Fruit fly (Drosophila melanogaster) whole organism, embryonic: Measurements from ENCODE around the gene CG32276.

Experiments
- Adf1 ChIP-seq: fragments of 200-800 bp; sonication (Bioruptor generic); IDR thresholded peaks from 2 replicates; pipeline ENCODE4 v1.3.6; 2022; ENCODE audit warnings: missing biosample characterization, missing genetic modification characterization
- Antp ChIP-seq: fragments of 200-800 bp; sonication (Bioruptor generic); optimal IDR thresholded peaks from 3 replicates; lab custom pipeline; 2016; ENCODE audit warnings: missing biosample characterization, missing genetic modification characterization
- CG10321 ChIP-seq: fragments of 200-800 bp; sonication (Bioruptor generic); IDR thresholded peaks from 2 replicates; pipeline ENCODE4 v1.3.6; 2022; ENCODE audit warnings: missing biosample characterization, missing genetic modification characterization
- CG10959 ChIP-seq: fragments of 200-800 bp; sonication (Bioruptor generic); IDR thresholded peaks from 2 replicates; pipeline ENCODE4 v1.3.6; 2022; ENCODE audit warnings: missing biosample characterization, missing genetic modification characterization
- CG12942 ChIP-seq: fragments of 200-800 bp; sonication (Bioruptor generic); optimal IDR thresholded peaks from 3 replicates; lab custom pipeline; 2016; ENCODE audit warnings: missing biosample characterization, missing genetic modification characterization
- CG15269 ChIP-seq: fragments of 200-800 bp; sonication (Bioruptor generic); optimal IDR thresholded peaks from 2 replicates; lab custom pipeline; 2018; ENCODE audit warnings: missing biosample characterization, mild to moderate bottlenecking, missing genetic modification characterization, moderate library complexity
- CG17612 ChIP-seq: fragments of 200-800 bp; sonication (Bioruptor generic); IDR thresholded peaks from 2 replicates; pipeline ENCODE4 v1.3.6; 2022; ENCODE audit warnings: missing biosample characterization, missing genetic modification characterization
- CG2875 ChIP-seq: fragments of 200-800 bp; sonication (Bioruptor generic); optimal IDR thresholded peaks from 2 replicates; lab custom pipeline; 2017; ENCODE audit warnings: missing biosample characterization, mild to moderate bottlenecking, missing genetic modification characterization, missing genetic modification reagents
- CG30403 ChIP-seq: fragments of 200-800 bp; sonication (Bioruptor generic); optimal IDR thresholded peaks from 3 replicates; lab custom pipeline; 2016; ENCODE audit warnings: missing biosample characterization, missing genetic modification characterization
- CG30431 ChIP-seq: fragments of 200-800 bp; sonication (Bioruptor generic); optimal IDR thresholded peaks from 2 replicates; lab custom pipeline; 2017; ENCODE audit warnings: missing biosample characterization, missing genetic modification characterization
- CG3407 ChIP-seq: fragments of 200-800 bp; sonication (Bioruptor generic); optimal IDR thresholded peaks from 2 replicates; lab custom pipeline; 2018; ENCODE audit warnings: missing biosample characterization, mild to moderate bottlenecking, missing genetic modification characterization
- CG4328 ChIP-seq: fragments of 200-800 bp; sonication (Bioruptor generic); optimal IDR thresholded peaks from 3 replicates; lab custom pipeline; 2017; ENCODE audit warnings: missing biosample characterization, missing genetic modification reagents, missing genetic modification characterization
- CG4820 ChIP-seq: fragments of 200-800 bp; sonication (Bioruptor generic); optimal IDR thresholded peaks from 3 replicates; lab custom pipeline; 2016; ENCODE audit warnings: missing biosample characterization, missing genetic modification characterization
- CG7357 ChIP-seq: fragments of 200-800 bp; sonication (Bioruptor generic); IDR thresholded peaks from 3 replicates; pipeline ENCODE4 v1.3.6; 2022; ENCODE audit warnings: missing biosample characterization, missing genetic modification characterization
- CG7372 ChIP-seq: fragments of 200-800 bp; sonication (Bioruptor generic); IDR thresholded peaks from 2 replicates; pipeline ENCODE4 v1.3.6; 2022; ENCODE audit warnings: missing biosample characterization, missing genetic modification characterization
- CG7839 ChIP-seq: fragments of 200-800 bp; sonication (Bioruptor generic); optimal IDR thresholded peaks from 3 replicates; lab custom pipeline; 2018; ENCODE audit warnings: missing biosample characterization, mild to moderate bottlenecking, missing genetic modification characterization, moderate library complexity
- CG7987 ChIP-seq: fragments of 200-800 bp; sonication (Bioruptor generic); optimal IDR thresholded peaks from 2 replicates; lab custom pipeline; 2018; ENCODE audit warnings: missing biosample characterization, mild to moderate bottlenecking, missing genetic modification characterization, moderate library complexity
- CG9727 ChIP-seq: fragments of 200-800 bp; sonication (Bioruptor generic); optimal IDR thresholded peaks from 3 replicates; lab custom pipeline; 2017; ENCODE audit warnings: missing biosample characterization, mild to moderate bottlenecking, missing genetic modification characterization
- CTCF ChIP-seq: fragments of 200-800 bp; sonication (Bioruptor generic); optimal IDR thresholded peaks from 2 replicates; lab custom pipeline; 2017; ENCODE audit warnings: missing biosample characterization, mild to moderate bottlenecking, missing genetic modification characterization, moderate library complexity
- Hr39 ChIP-seq: fragments of >200 bp; optimal IDR thresholded peaks from 2 replicates; lab custom pipeline; 2017
- Hr51 ChIP-seq, 2 experiments: fragments of 200-800 bp; sonication (Bioruptor generic); optimal IDR thresholded peaks; 2 replicates in 1 of 2; 3 replicates in 1 of 2; lab custom pipeline; 2016 to 2018; ENCODE audit warnings: missing biosample characterization in 2 of 2, missing genetic modification characterization in 2 of 2, mild to moderate bottlenecking in 1 of 2, moderate library complexity in 1 of 2
- Mes4 ChIP-seq: fragments of 200-800 bp; sonication (Bioruptor generic); optimal IDR thresholded peaks from 2 replicates; lab custom pipeline; 2016; ENCODE audit warnings: missing biosample characterization, missing genetic modification characterization
- Ravus ChIP-seq: fragments of 200-800 bp; sonication (Bioruptor generic); IDR thresholded peaks from 2 replicates; pipeline ENCODE4 v1.3.6; 2022; ENCODE audit warnings: missing biosample characterization, missing genetic modification characterization
- Rfx ChIP-seq: fragments of 200-800 bp; sonication (Bioruptor generic); IDR thresholded peaks from 2 replicates; pipeline ENCODE4 v1.3.6; 2022; ENCODE audit warnings: missing biosample characterization, missing genetic modification characterization
- Sox100B ChIP-seq: fragments of 200-800 bp; sonication (Bioruptor generic); optimal IDR thresholded peaks from 3 replicates; lab custom pipeline; 2018; ENCODE audit warnings: missing biosample characterization, mild to moderate bottlenecking, missing genetic modification characterization
- bigmax ChIP-seq: fragments of 200-800 bp; sonication (Bioruptor generic); optimal IDR thresholded peaks from 2 replicates; lab custom pipeline; 2018; ENCODE audit warnings: missing biosample characterization, mild to moderate bottlenecking, missing genetic modification characterization
- corto ChIP-seq: fragments of 200-800 bp; sonication (Bioruptor generic); optimal IDR thresholded peaks from 2 replicates; lab custom pipeline; 2016; ENCODE audit warnings: missing biosample characterization, mild to moderate bottlenecking, missing genetic modification characterization, moderate library complexity
- dati ChIP-seq: fragments of 200-800 bp; sonication (Bioruptor generic); IDR thresholded peaks from 2 replicates; pipeline ENCODE4 v1.3.6; 2022; ENCODE audit warnings: missing biosample characterization, missing genetic modification characterization
- dm ChIP-seq: fragments of 200-800 bp; sonication (Bioruptor generic); optimal IDR thresholded peaks from 3 replicates; lab custom pipeline; 2016; ENCODE audit warnings: missing biosample characterization, missing genetic modification characterization
- ems ChIP-seq: fragments of 200-800 bp; sonication (Bioruptor generic); optimal IDR thresholded peaks from 3 replicates; lab custom pipeline; 2016; ENCODE audit warnings: missing biosample characterization, missing genetic modification characterization
- esg ChIP-seq: fragments of 200-800 bp; sonication (Bioruptor generic); conservative IDR thresholded peaks from 2 replicates; pipeline ENCODE4 v1.3.6; 2022; ENCODE audit warnings: missing biosample characterization, missing genetic modification characterization
- ewg ChIP-seq: fragments of 200-800 bp; sonication (Bioruptor generic); optimal IDR thresholded peaks from 3 replicates; lab custom pipeline; 2017; ENCODE audit warnings: mild to moderate bottlenecking, missing biosample characterization, missing genetic modification reagents, missing genetic modification characterization
- gcm ChIP-seq: fragments of 200-800 bp; sonication (Bioruptor generic); optimal IDR thresholded peaks from 2 replicates; lab custom pipeline; 2019; ENCODE audit warnings: missing biosample characterization, mild to moderate bottlenecking, missing genetic modification characterization, moderate library complexity
- gem ChIP-seq: fragments of 200-800 bp; sonication (Bioruptor generic); optimal IDR thresholded peaks from 2 replicates; lab custom pipeline; 2019; ENCODE audit warnings: missing biosample characterization, mild to moderate bottlenecking, missing genetic modification characterization, moderate library complexity
- gsb ChIP-seq: fragments of 200-800 bp; sonication (Bioruptor generic); IDR thresholded peaks from 2 replicates; pipeline ENCODE4 v1.3.6; 2022; ENCODE audit warnings: missing biosample characterization, missing genetic modification characterization
- hb ChIP-seq: fragments of 200-800 bp; sonication (Bioruptor generic); IDR thresholded peaks from 3 replicates; pipeline ENCODE4 v1.3.6; 2022; ENCODE audit warnings: missing biosample characterization, missing genetic modification characterization; ENCODE audit not compliant: partially characterized antibody
- kah ChIP-seq: fragments of 200-800 bp; sonication (Bioruptor generic); optimal IDR thresholded peaks from 2 replicates; lab custom pipeline; 2018; ENCODE audit warnings: missing biosample characterization, mild to moderate bottlenecking, missing genetic modification characterization
- mam ChIP-seq: fragments of 200-800 bp; sonication (Bioruptor generic); optimal IDR thresholded peaks from 3 replicates; lab custom pipeline; 2016; ENCODE audit warnings: missing biosample characterization, missing genetic modification characterization
- mirr ChIP-seq: fragments of 200-800 bp; sonication (Bioruptor generic); optimal IDR thresholded peaks from 3 replicates; lab custom pipeline; 2018; ENCODE audit warnings: missing biosample characterization, mild to moderate bottlenecking, missing genetic modification characterization
- mld ChIP-seq: fragments of 200-800 bp; sonication (Bioruptor generic); IDR thresholded peaks from 3 replicates; pipeline ENCODE4 v1.3.6; 2022; ENCODE audit warnings: missing biosample characterization, missing genetic modification characterization; ENCODE audit not compliant: partially characterized antibody
- pan ChIP-seq, 4 experiments: fragments of >200 bp in 3 of 4; fragments of 200-800 bp in 1 of 4; sonication (Bioruptor generic) in 1 of 4; optimal IDR thresholded peaks in 3 of 4; IDR thresholded peaks in 1 of 4; 2 replicates each; pipeline versions ENCODE4 v1.3.6 to Lab custom; 2017 to 2022; ENCODE audit warnings: missing biosample characterization in 2 of 4, missing genetic modification characterization in 2 of 4, mixed read lengths in 1 of 4
- pb ChIP-seq: fragments of 200-800 bp; sonication (Bioruptor generic); optimal IDR thresholded peaks from 3 replicates; lab custom pipeline; 2016; ENCODE audit warnings: missing biosample characterization, missing genetic modification characterization
- pros ChIP-seq: fragments of 200-800 bp; sonication (Bioruptor generic); optimal IDR thresholded peaks from 3 replicates; lab custom pipeline; 2019; ENCODE audit warnings: missing biosample characterization, mild to moderate bottlenecking, missing genetic modification characterization, moderate library complexity
- salm ChIP-seq: fragments of 200-800 bp; sonication (Bioruptor generic); optimal IDR thresholded peaks from 2 replicates; lab custom pipeline; 2018; ENCODE audit warnings: missing biosample characterization, mild to moderate bottlenecking, missing genetic modification characterization
- sens-2 ChIP-seq: fragments of 200-800 bp; sonication (Bioruptor generic); IDR thresholded peaks from 2 replicates; pipeline ENCODE4 v1.3.6; 2022; ENCODE audit warnings: missing biosample characterization, missing genetic modification characterization
- slbo ChIP-seq: fragments of 200-800 bp; sonication (Bioruptor generic); IDR thresholded peaks from 2 replicates; pipeline ENCODE4 v1.3.6; 2022; ENCODE audit warnings: missing biosample characterization, missing genetic modification characterization
- toy ChIP-seq: fragments of 200-800 bp; sonication (Bioruptor generic); IDR thresholded peaks from 2 replicates; pipeline ENCODE4 v1.3.6; 2022; ENCODE audit warnings: missing biosample characterization, missing genetic modification characterization
- tup ChIP-seq: fragments of 200-800 bp; sonication (Bioruptor generic); optimal IDR thresholded peaks from 2 replicates; lab custom pipeline; 2016; ENCODE audit warnings: missing biosample characterization, mild to moderate bottlenecking, missing genetic modification characterization, moderate library complexity
- usp ChIP-seq: fragments of >200 bp; optimal IDR thresholded peaks from 2 replicates; lab custom pipeline; 2017; ENCODE audit warnings: missing biosample characterization, missing genetic modification characterization
- vfl ChIP-seq: fragments of 200-800 bp; sonication (Bioruptor generic); optimal IDR thresholded peaks from 2 replicates; lab custom pipeline; 2016; ENCODE audit warnings: missing biosample characterization, missing genetic modification characterization
- zfh1 ChIP-seq: fragments of 200-800 bp; sonication (Bioruptor generic); IDR thresholded peaks from 3 replicates; pipeline ENCODE4 v1.3.6; 2022; ENCODE audit warnings: missing biosample characterization, missing genetic modification characterization

Gene CG32276

DNA sequence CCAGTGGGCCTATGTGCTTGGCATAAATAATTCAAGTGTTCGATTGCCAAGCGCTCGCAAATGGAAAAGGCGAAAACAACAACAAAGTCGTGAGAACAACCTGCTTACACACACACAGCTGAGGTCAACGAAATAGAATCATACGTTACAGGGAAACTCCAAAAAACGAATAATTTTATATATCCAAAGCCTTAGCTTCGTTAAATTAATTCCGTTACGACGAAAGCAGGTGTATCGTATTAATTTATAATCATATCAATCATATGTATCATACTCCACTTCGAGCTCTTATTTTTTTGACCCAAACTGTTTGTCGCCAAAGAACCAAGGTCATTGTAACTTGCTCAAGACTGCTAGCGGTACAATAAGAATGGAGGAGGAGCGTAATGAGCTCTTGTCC, 19.4 kb downstream of the CG32276 start (continued):
- TF ChIP-seq dati: peak; percentile 77
- TF ChIP-seq pan (optimal IDR thresholded peaks at IDR 0.05; lab: Kevin White, UChicago): no peak
- TF ChIP-seq pan (GFP tag; optimal IDR thresholded peaks at IDR 0.05 in 1 of 2, IDR thresholded peaks at IDR 0.05 in 1 of 2): peak in 1 of 2 experiments; percentile 92
- no peak for TF ChIP-seq CTCF (GFP tag; lab: Kevin White, UChicago)
- TF ChIP-seq CG7987: peak; percentile 78
- TF ChIP-seq kah (GFP tag; lab: Kevin White, UChicago): peak; percentile 80
- TF ChIP-seq CG7372: peak; percentile 81
- peak; percentile 53 for TF ChIP-seq mirr (GFP tag; lab: Kevin White, UChicago)
- TF ChIP-seq pb: peak; percentile 68
- peak; percentile 78 for TF ChIP-seq CG7357
- TF ChIP-seq zfh1: peak; percentile 89
- peak; percentile 83 for TF ChIP-seq CG2875
- TF ChIP-seq hb (GFP tag; lab: Robert Waterston, UW): no peak
- TF ChIP-seq CG3407 (GFP tag; lab: Kevin White, UChicago): peak; percentile 66
- peak; percentile 80 for TF ChIP-seq vfl (GFP tag; lab: Kevin White, UChicago)
- no peak for TF ChIP-seq mld (GFP tag; lab: Robert Waterston, UW)
- TF ChIP-seq Hr39 (lab: Kevin White, UChicago): no peak
- TF ChIP-seq mam (GFP tag; lab: Kevin White, UChicago): peak; percentile 88
- peak; percentile 59 for TF ChIP-seq ewg (GFP tag; lab: Kevin White, UChicago)
- peak; percentile 67; the same call in 1 of the 2 replicates for TF ChIP-seq CG17612
- peak; percentile 67 to 87 for TF ChIP-seq Hr51 (GFP tag; optimal IDR thresholded peaks at IDR 0.05; lab: Kevin White, UChicago)
- peak; percentile 91 for TF ChIP-seq CG15269
- TF ChIP-seq ems (GFP tag; lab: Kevin White, UChicago): peak; percentile 88
- no peak for TF ChIP-seq usp (GFP tag; lab: Kevin White, UChicago)
- TF ChIP-seq corto (GFP tag; lab: Kevin White, UChicago): peak; percentile 77
- TF ChIP-seq Sox100B (GFP tag; lab: Kevin White, UChicago): no peak
- TF ChIP-seq toy (GFP tag; lab: Robert Waterston, UW): peak; percentile 67; the same call in 1 of the 2 replicates
- no peak for TF ChIP-seq gcm (GFP tag; lab: Kevin White, UChicago)
- peak; percentile 85 for TF ChIP-seq slbo (GFP tag; lab: Robert Waterston, UW)
- peak; percentile 86 for TF ChIP-seq CG30403 (GFP tag; lab: Kevin White, UChicago)
- peak; percentile 53 for TF ChIP-seq Ravus
- peak; percentile 80 for TF ChIP-seq CG9727 (GFP tag; lab: Kevin White, UChicago)
- TF ChIP-seq Adf1 (GFP tag; lab: Robert Waterston, UW): peak; percentile 41; the same call in 1 of the 2 replicates
- peak; percentile 88 for TF ChIP-seq gsb
- TF ChIP-seq Mes4 (GFP tag; lab: Kevin White, UChicago): peak; percentile 60
- peak; percentile 87 for TF ChIP-seq CG4820 (GFP tag; lab: Kevin White, UChicago)
- TF ChIP-seq CG10321 (GFP tag; lab: Robert Waterston, UW): no peak
- TF ChIP-seq Antp (GFP tag; lab: Kevin White, UChicago): peak; percentile 81
- TF ChIP-seq tup (GFP tag; lab: Kevin White, UChicago): peak; percentile 68
- TF ChIP-seq pros: no peak
- TF ChIP-seq gem (tag; lab: Kevin White, UChicago): peak; percentile 93
- peak; percentile 61 for TF ChIP-seq CG10959 (GFP tag; lab: Robert Waterston, UW)
- TF ChIP-seq dm (GFP tag; lab: Kevin White, UChicago): peak; percentile 59
- peak; percentile 71 for TF ChIP-seq esg (GFP tag; lab: Robert Waterston, UW)
- peak; percentile 92 for TF ChIP-seq CG7839
- peak; percentile 94 for TF ChIP-seq Rfx (GFP tag; lab: Robert Waterston, UW)
- TF ChIP-seq CG4328 (GFP tag; lab: Kevin White, UChicago): peak; percentile 48
- TF ChIP-seq bigmax: peak; percentile 19
- peak; percentile 53; the same call in 1 of the 2 replicates for TF ChIP-seq sens-2
- TF ChIP-seq CG12942 (GFP tag; lab: Kevin White, UChicago): peak; percentile 61
- peak; percentile 76 for TF ChIP-seq CG30431 (GFP tag; lab: Kevin White, UChicago)
- TF ChIP-seq salm: no peak
